Fruit fly (Drosophila melanogaster) whole organism, prepupa: Measurements from ENCODE around the gene JYalpha.

ENCODE experiments used
- CG32006 ChIP-seq: fragments of 200-800 bp; sonication (Bioruptor generic); optimal IDR thresholded peaks from 3 replicates; lab custom pipeline; 2017; ENCODE audit warnings: missing biosample characterization, mild to moderate bottlenecking, missing genetic modification characterization
- CG3919 ChIP-seq: fragments of 200-800 bp; sonication (Bioruptor generic); optimal IDR thresholded peaks from 3 replicates; lab custom pipeline; 2016; ENCODE audit warnings: missing biosample characterization, missing genetic modification characterization
- Gug ChIP-seq: fragments of 200-800 bp; sonication (Bioruptor generic); IDR thresholded peaks from 2 replicates; pipeline ENCODE4 v1.3.6; 2022; ENCODE audit warnings: missing biosample characterization, missing genetic modification characterization
- eg ChIP-seq: fragments of 200-800 bp; sonication (Bioruptor generic); IDR thresholded peaks from 3 replicates; pipeline ENCODE4 v1.3.6; 2022; ENCODE audit warnings: missing biosample characterization, missing genetic modification characterization
- vri ChIP-seq: fragments of 200-800 bp; sonication (Bioruptor generic); optimal IDR thresholded peaks from 3 replicates; lab custom pipeline; 2016; ENCODE audit warnings: missing biosample characterization, mild to moderate bottlenecking, missing genetic modification characterization

DNA sequence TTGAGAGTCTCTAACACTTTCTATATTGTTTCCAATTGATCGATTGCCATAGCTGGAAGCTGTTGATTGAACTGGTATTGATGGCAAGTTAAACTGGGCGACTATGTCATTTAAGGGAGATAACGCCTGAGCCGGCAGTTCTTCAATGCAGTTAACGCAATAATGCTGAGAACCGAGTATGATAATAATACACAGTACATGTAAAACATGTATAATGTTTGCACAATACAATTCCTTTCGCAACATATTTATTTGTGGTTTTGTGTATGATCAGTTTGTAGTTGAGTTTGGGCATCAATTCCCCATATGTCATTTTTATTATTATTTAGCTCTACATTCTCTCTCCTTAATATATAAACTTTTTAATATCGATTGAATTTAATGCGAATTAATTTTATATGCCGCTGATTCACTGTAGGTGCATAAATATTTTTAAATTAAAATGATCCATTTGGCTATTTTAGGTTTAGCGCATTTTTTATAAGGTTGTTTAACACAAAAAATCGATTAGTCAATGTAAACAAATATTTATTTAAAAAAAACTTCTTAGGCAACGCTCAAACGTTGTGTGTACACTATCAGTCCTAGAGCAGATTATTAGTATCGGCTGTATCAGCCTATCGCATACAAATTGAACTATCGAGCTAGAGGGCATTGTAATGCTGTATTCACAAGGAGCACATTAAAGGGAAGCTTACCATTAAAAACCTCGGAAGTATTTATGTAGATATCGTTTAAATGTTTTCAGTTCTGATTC is 42.7 kb downstream of the JYalpha start, which contains the start of gene PlexB:
- TF ChIP-seq vri (GFP tag; lab: Kevin White, UChicago) (no peak), Gug (GFP tag; lab: Robert Waterston, UW) (no peak), CG3919 (GFP tag; lab: Kevin White, UChicago) (no peak), eg (GFP tag; lab: Robert Waterston, UW) (no peak), CG32006 (GFP tag; lab: Kevin White, UChicago) (no peak)
